Worm (Caenorhabditis elegans) whole organism, L4 larva: Measurements from ENCODE around the gene ent-2.

Source experiments
- F26F4.8 ChIP-seq: fragments of 200-800 bp; sonication (Bioruptor generic); conservative IDR thresholded peaks from 2 replicates; pipeline ENCODE4 v1.3.6; 2022; ENCODE audit warnings: missing genetic modification characterization, missing compliant biosample characterization
- F37D6.2 ChIP-seq: sonication (generic microtip); optimal IDR thresholded peaks from 2 replicates; lab custom pipeline; 2016; ENCODE audit warnings: mild to moderate bottlenecking, missing genetic modification characterization, missing compliant biosample characterization
- Y75B8A.6 ChIP-seq: fragments of 200-800 bp; sonication (Bioruptor generic); IDR thresholded peaks from 2 replicates; pipeline ENCODE4 v1.3.6; 2022; ENCODE audit warnings: missing genetic modification reagents, missing genetic modification characterization, missing compliant biosample characterization
- ZK546.5 ChIP-seq, 2 experiments: sonication (generic microtip); optimal IDR thresholded peaks; 2 replicates each; lab custom pipeline; 2017; ENCODE audit warnings: missing biosample characterization in 2 of 2, missing genetic modification characterization in 2 of 2
- aha-1 ChIP-seq: fragments of 150-350 bp; peaks from one replicate; lab custom pipeline; 2014; ENCODE audit warnings: missing biosample characterization, missing genetic modification characterization
- aly-2 ChIP-seq: sonication (generic microtip); optimal IDR thresholded peaks from 2 replicates; lab custom pipeline; 2018; ENCODE audit warnings: missing biosample characterization, missing genetic modification characterization
- arid-1 ChIP-seq: fragments of 200-800 bp; sonication (Bioruptor generic); conservative IDR thresholded peaks from 2 replicates; pipeline ENCODE4 v1.3.6; 2022; ENCODE audit warnings: missing genetic modification reagents, missing genetic modification characterization, missing compliant biosample characterization
- ceh-20 ChIP-seq: fragments of 200-800 bp; sonication (Bioruptor generic); IDR thresholded peaks from 2 replicates; pipeline ENCODE4 v1.3.6; 2022; ENCODE audit warnings: missing genetic modification reagents, missing genetic modification characterization, missing compliant biosample characterization
- ceh-44 ChIP-seq: fragments of 200-800 bp; sonication (Bioruptor generic); IDR thresholded peaks from 2 replicates; pipeline ENCODE4 v1.3.6; 2022; ENCODE audit warnings: missing genetic modification reagents, missing genetic modification characterization, missing compliant biosample characterization
- ceh-62 ChIP-seq: sonication (generic microtip); optimal IDR thresholded peaks from 2 replicates; lab custom pipeline; 2017; ENCODE audit warnings: missing biosample characterization, missing genetic modification characterization
- ctbp-1 ChIP-seq: fragments of 200-800 bp; sonication (Bioruptor generic); IDR thresholded peaks from 2 replicates; pipeline ENCODE4 v1.3.6; 2022; ENCODE audit warnings: missing genetic modification reagents, missing genetic modification characterization, missing compliant biosample characterization
- daf-12 ChIP-seq: fragments of 150-350 bp; optimal IDR thresholded peaks from 2 replicates; lab custom pipeline; 2014; ENCODE audit warnings: missing biosample characterization, missing genetic modification reagents, missing genetic modification characterization
- daf-16 ChIP-seq, 3 experiments: sonication (generic microtip); optimal IDR thresholded peaks; 2 replicates each; lab custom pipeline; 2016 to 2017; ENCODE audit warnings: missing genetic modification characterization in 3 of 3, missing genetic modification reagents in 3 of 3, mild to moderate bottlenecking in 2 of 3, missing compliant biosample characterization in 2 of 3, missing biosample characterization in 1 of 3, moderate library complexity in 1 of 3
- daf-19 ChIP-seq: fragments of 200-800 bp; sonication (Bioruptor generic); conservative IDR thresholded peaks from 2 replicates; pipeline ENCODE4 v1.3.6; 2022; ENCODE audit warnings: missing genetic modification characterization, missing compliant biosample characterization
- dpl-1 ChIP-seq: fragments of 150-350 bp; optimal IDR thresholded peaks from 2 replicates; lab custom pipeline; 2014; ENCODE audit warnings: missing biosample characterization, missing genetic modification reagents, missing genetic modification characterization
- duxl-1 ChIP-seq: sonication (generic microtip); optimal IDR thresholded peaks from 2 replicates; lab custom pipeline; 2016; ENCODE audit warnings: mild to moderate bottlenecking, missing genetic modification characterization, moderate library complexity, missing compliant biosample characterization; ENCODE audit not compliant: poor library complexity
- egl-27 ChIP-seq: sonication (generic microtip); optimal IDR thresholded peaks from 3 replicates; lab custom pipeline; 2017; ENCODE audit warnings: missing biosample characterization, missing genetic modification reagents, missing genetic modification characterization
- fkh-10 ChIP-seq: fragments of 150-350 bp; optimal IDR thresholded peaks from 2 replicates; lab custom pipeline; 2014; ENCODE audit warnings: missing biosample characterization, missing genetic modification reagents, missing genetic modification characterization
- hif-1 ChIP-seq, 2 experiments: sonication (generic microtip); optimal IDR thresholded peaks; 2 replicates each; lab custom pipeline; 2016 to 2017; ENCODE audit warnings: missing compliant biosample characterization in 2 of 2, missing genetic modification characterization in 2 of 2, missing genetic modification reagents in 2 of 2, missing genotype in 2 of 2, mild to moderate bottlenecking in 1 of 2
- hlh-11 ChIP-seq: fragments of 200-800 bp; sonication (Bioruptor generic); optimal IDR thresholded peaks from 2 replicates; lab custom pipeline; 2018; ENCODE audit warnings: mild to moderate bottlenecking, missing genetic modification characterization, missing compliant biosample characterization
- hlh-30 ChIP-seq: sonication (generic microtip); optimal IDR thresholded peaks from 2 replicates; lab custom pipeline; 2017; ENCODE audit warnings: antibody characterized with exemption, mild to moderate bottlenecking, missing genetic modification characterization, missing compliant biosample characterization; ENCODE audit not compliant: insufficient read depth
- hmg-1.1 ChIP-seq: fragments of 200-800 bp; sonication (Bioruptor generic); IDR thresholded peaks from 2 replicates; pipeline ENCODE4 v1.3.6; 2022; ENCODE audit warnings: missing genetic modification reagents, missing genetic modification characterization, missing compliant biosample characterization
- jun-1 ChIP-seq: fragments of 150-350 bp; optimal IDR thresholded peaks from 2 replicates; lab custom pipeline; 2014; ENCODE audit warnings: missing biosample characterization, missing genetic modification reagents, missing genetic modification characterization
- lim-7 ChIP-seq: fragments of 200-800 bp; sonication (Bioruptor generic); IDR thresholded peaks from 2 replicates; pipeline ENCODE4 v1.3.6; 2022; ENCODE audit warnings: missing genetic modification characterization, missing compliant biosample characterization
- lin-1 ChIP-seq: fragments of 200-800 bp; sonication (Bioruptor generic); IDR thresholded peaks from 2 replicates; pipeline ENCODE4 v1.3.6; 2022; ENCODE audit warnings: missing genetic modification reagents, missing genetic modification characterization, missing compliant biosample characterization
- lin-13 ChIP-seq: fragments of 150-350 bp; optimal IDR thresholded peaks from 2 replicates; lab custom pipeline; 2014; ENCODE audit warnings: missing biosample characterization, missing genetic modification reagents, missing genetic modification characterization
- lin-38 ChIP-seq: fragments of 200-800 bp; sonication (Bioruptor generic); IDR thresholded peaks from 2 replicates; pipeline ENCODE4 v1.3.6; 2022; ENCODE audit warnings: missing genetic modification reagents, missing genetic modification characterization, missing compliant biosample characterization
- lsy-2 ChIP-seq, 2 experiments: fragments of 150-350 bp in 1 of 2; sonication (generic microtip) in 1 of 2; optimal IDR thresholded peaks; 2 replicates each; lab custom pipeline; 2014 to 2017; ENCODE audit warnings: missing biosample characterization in 2 of 2, missing genetic modification characterization in 2 of 2
- mdl-1 ChIP-seq, 2 experiments: fragments of 150-350 bp in 1 of 2; sonication (generic microtip) in 1 of 2; optimal IDR thresholded peaks; 2 replicates each; lab custom pipeline; 2014 to 2017; ENCODE audit warnings: missing biosample characterization in 2 of 2, missing genetic modification characterization in 2 of 2
- mep-1 ChIP-seq: fragments of 150-350 bp; sonication (generic microtip); optimal IDR thresholded peaks from 3 replicates; lab custom pipeline; 2014; ENCODE audit warnings: missing biosample characterization, missing genetic modification characterization
- mes-2 ChIP-seq: sonication (generic microtip); optimal IDR thresholded peaks from 2 replicates; lab custom pipeline; 2016; ENCODE audit warnings: missing genotype, mild to moderate bottlenecking, missing genetic modification characterization, missing compliant biosample characterization; ENCODE audit not compliant: poor library complexity, severe bottlenecking
- mxl-2 ChIP-seq: fragments of 200-800 bp; sonication (Bioruptor generic); conservative IDR thresholded peaks from 2 replicates; pipeline ENCODE4 v1.3.6; 2022; ENCODE audit warnings: missing genetic modification reagents, missing genetic modification characterization, missing compliant biosample characterization
- nhr-111 ChIP-seq: fragments of 200-800 bp; sonication (Bioruptor generic); optimal IDR thresholded peaks from 2 replicates; lab custom pipeline; 2018; ENCODE audit warnings: mild to moderate bottlenecking, missing genetic modification characterization, missing compliant biosample characterization
- nhr-237 ChIP-seq: sonication (generic microtip); optimal IDR thresholded peaks from 2 replicates; lab custom pipeline; 2017; ENCODE audit warnings: missing biosample characterization, missing genetic modification characterization
- nhr-25 ChIP-seq: sonication (generic microtip); optimal IDR thresholded peaks from 2 replicates; lab custom pipeline; 2017; ENCODE audit warnings: missing genetic modification characterization, mild to moderate bottlenecking, missing compliant biosample characterization, antibody characterized with exemption, moderate library complexity, borderline replicate concordance; ENCODE audit not compliant: insufficient read depth
- nhr-28 ChIP-seq: fragments of 150-350 bp; optimal IDR thresholded peaks from 2 replicates; lab custom pipeline; 2014; ENCODE audit warnings: missing biosample characterization, missing genetic modification characterization
- nhr-42 ChIP-seq: fragments of 200-800 bp; sonication (Bioruptor generic); IDR thresholded peaks from 2 replicates; pipeline ENCODE4 v1.3.6; 2022; ENCODE audit warnings: missing genetic modification characterization, missing compliant biosample characterization
- nhr-6 ChIP-seq: fragments of 150-350 bp; optimal IDR thresholded peaks from 2 replicates; lab custom pipeline; 2014; ENCODE audit warnings: missing biosample characterization, missing genetic modification characterization
- php-3 ChIP-seq: fragments of 200-800 bp; sonication (Bioruptor generic); IDR thresholded peaks from 2 replicates; pipeline ENCODE4 v1.3.6; 2022; ENCODE audit warnings: missing genetic modification reagents, missing genetic modification characterization, missing compliant biosample characterization
- rbr-2 ChIP-seq: sonication (generic microtip); optimal IDR thresholded peaks from 2 replicates; lab custom pipeline; 2016; ENCODE audit warnings: missing genotype, missing genetic modification characterization, missing compliant biosample characterization
- saeg-2 ChIP-seq: fragments of 200-800 bp; sonication (Bioruptor generic); IDR thresholded peaks from 2 replicates; pipeline ENCODE4 v1.3.6; 2022; ENCODE audit warnings: missing genetic modification reagents, missing genetic modification characterization, missing compliant biosample characterization
- set-16 ChIP-seq: fragments of 200-800 bp; sonication (Bioruptor generic); IDR thresholded peaks from 2 replicates; pipeline ENCODE4 v1.3.6; 2022; ENCODE audit warnings: missing genetic modification reagents, missing genetic modification characterization, missing compliant biosample characterization
- tra-1 ChIP-seq: fragments of 200-800 bp; sonication (Bioruptor generic); IDR thresholded peaks from 2 replicates; pipeline ENCODE4 v1.3.6; 2022; ENCODE audit warnings: missing genetic modification reagents, missing genetic modification characterization, missing compliant biosample characterization
- unc-130 ChIP-seq: sonication (generic microtip); optimal IDR thresholded peaks from 2 replicates; lab custom pipeline; 2016; ENCODE audit warnings: missing genetic modification reagents, missing genetic modification characterization, missing compliant biosample characterization
- unc-62 ChIP-seq, 3 experiments: fragments of 150-350 bp in 1 of 3; sonication (generic microtip); optimal IDR thresholded peaks in 2 of 3; peaks in 1 of 3; 1 replicate in 1 of 3; 2 replicates in 2 of 3; lab custom pipeline; 2014 to 2017; ENCODE audit warnings: missing biosample characterization in 3 of 3, missing genetic modification characterization in 3 of 3, missing genetic modification reagents in 3 of 3, missing genotype in 1 of 3
- zfp-2 ChIP-seq: sonication (generic microtip); optimal IDR thresholded peaks from 2 replicates; lab custom pipeline; 2016; ENCODE audit warnings: mild to moderate bottlenecking, missing genetic modification characterization, missing compliant biosample characterization
- zip-2 ChIP-seq: fragments of 150-350 bp; optimal IDR thresholded peaks from 2 replicates; lab custom pipeline; 2014; ENCODE audit warnings: missing biosample characterization, missing genetic modification characterization
- ztf-11 ChIP-seq: fragments of 150-350 bp; optimal IDR thresholded peaks from 2 replicates; lab custom pipeline; 2014; ENCODE audit warnings: missing biosample characterization, missing genetic modification characterization

ent-2 gene

ce11 chrX:15630340-15630739 lies 29.5 kb downstream of the ent-2 start, which contains the start of gene K09E9.4 (continued):
- TF ChIP-seq ceh-20 (GFP tag; lab: Robert Waterston, UW), result no peak
- no peak for TF ChIP-seq mxl-2 (GFP tag; lab: Robert Waterston, UW)

- TF ChIP-seq zip-2 (tag; lab: Kevin White, UChicago), result no peak
- no peak for TF ChIP-seq F37D6.2 (tag; lab: Kevin White, UChicago)
- TF ChIP-seq jun-1, result no peak
- no peak for TF ChIP-seq lin-13 (GFP tag; lab: Kevin White, UChicago)
- TF ChIP-seq hif-1 (tag; optimal IDR thresholded peaks at IDR 0.05; lab: Kevin White, UChicago), result peak in 1 of 2 experiments; percentile 14
- peak; percentile 61 for TF ChIP-seq aha-1 (tag; lab: Kevin White, UChicago)
- TF ChIP-seq nhr-6 (tag; lab: Kevin White, UChicago), result no peak
- peak in 1 of 2 experiments; percentile 16 for TF ChIP-seq mdl-1 (tag; optimal IDR thresholded peaks at IDR 0.05; lab: Kevin White, UChicago)
- no peak for TF ChIP-seq tra-1
- TF ChIP-seq lsy-2 (tag; optimal IDR thresholded peaks at IDR 0.05; lab: Kevin White, UChicago), result peak in 1 of 2 experiments; percentile 45
- TF ChIP-seq lin-1, result no peak
- TF ChIP-seq arid-1 (GFP tag; lab: Robert Waterston, UW), result no peak
- TF ChIP-seq set-16 (GFP tag; lab: Robert Waterston, UW), result peak; percentile 50
- peak; percentile 52; the same call in 1 of the 2 replicates for TF ChIP-seq ctbp-1 (GFP tag; lab: Robert Waterston, UW)
- TF ChIP-seq ZK546.5 (tag; optimal IDR thresholded peaks at IDR 0.05; lab: Kevin White, UChicago), result no peak
- TF ChIP-seq aly-2, result no peak
- TF ChIP-seq nhr-237 (tag; lab: Kevin White, UChicago), result no peak
- TF ChIP-seq lin-38 (GFP tag; lab: Robert Waterston, UW), result no peak
- peak; percentile 62 for TF ChIP-seq mep-1 (tag; lab: Kevin White, UChicago)
- TF ChIP-seq mes-2, result no peak
- no peak for TF ChIP-seq php-3 (GFP tag; lab: Robert Waterston, UW)
- TF ChIP-seq hlh-30 (tag; lab: Kevin White, UChicago), result peak; percentile 54
- TF ChIP-seq nhr-25 (tag; lab: Kevin White, UChicago), result no peak
- TF ChIP-seq daf-12 (tag; lab: Kevin White, UChicago), result no peak
- TF ChIP-seq nhr-111 (GFP tag; lab: Kevin White, UChicago), result no peak
- no peak for TF ChIP-seq lim-7 (GFP tag; lab: Robert Waterston, UW)
- no peak for TF ChIP-seq duxl-1 (tag; lab: Kevin White, UChicago)
- TF ChIP-seq egl-27 (tag; lab: Kevin White, UChicago), result no peak
- TF ChIP-seq Y75B8A.6 (GFP tag; lab: Robert Waterston, UW), result no peak
- no peak for TF ChIP-seq daf-19
- TF ChIP-seq ceh-44, result no peak
- TF ChIP-seq F26F4.8 (GFP tag; lab: Robert Waterston, UW), result no peak
- peak in 1 of 2 experiments; percentile 89 for TF ChIP-seq unc-62 (GFP tag; optimal IDR thresholded peaks at IDR 0.05 in 1 of 2; lab: Kevin White, UChicago)
- TF ChIP-seq unc-62 (tag; optimal IDR thresholded peaks at IDR 0.05; lab: Kevin White, UChicago), result no peak
- TF ChIP-seq hlh-11 (tag; lab: Kevin White, UChicago), result peak; percentile 22
- no peak for TF ChIP-seq mxl-2 (GFP tag; lab: Robert Waterston, UW)
- peak; percentile 73 for TF ChIP-seq hmg-1.1 (GFP tag; lab: Robert Waterston, UW)
- TF ChIP-seq nhr-42 (GFP tag; lab: Robert Waterston, UW), result no peak
- TF ChIP-seq fkh-10 (GFP tag; lab: Kevin White, UChicago), result peak; percentile 75
- no peak for TF ChIP-seq saeg-2 (GFP tag; lab: Robert Waterston, UW)
- no peak for TF ChIP-seq ztf-11 (tag; lab: Kevin White, UChicago)
- peak; percentile 39 for TF ChIP-seq rbr-2 (tag; lab: Kevin White, UChicago)
- no peak for TF ChIP-seq ceh-62 (tag; lab: Kevin White, UChicago)
- TF ChIP-seq dpl-1 (GFP tag; lab: Kevin White, UChicago), result peak; percentile 12
- peak; percentile 34 for TF ChIP-seq nhr-28 (tag; lab: Kevin White, UChicago)
- TF ChIP-seq daf-16 (GFP tag; optimal IDR thresholded peaks at IDR 0.05; lab: Kevin White, UChicago), result no peak
- no peak for TF ChIP-seq daf-16 (tag; optimal IDR thresholded peaks at IDR 0.05; lab: Kevin White, UChicago)
- no peak for TF ChIP-seq unc-130
- TF ChIP-seq zfp-2 (tag; lab: Kevin White, UChicago), result no peak
These were observed 29.9 kb downstream of the ent-2 start for ce11 chrX:15630790-15631204.
